Worm (Caenorhabditis elegans) whole organism, L2 larva: Measurements from ENCODE around the gene T28F3.9.

Experiments
- alr-1 ChIP-seq: fragments of 150-350 bp; optimal IDR thresholded peaks from 2 replicates; lab custom pipeline; 2014; ENCODE audit warnings: missing biosample characterization, missing genetic modification characterization
- ama-1 ChIP-seq: fragments of 150-350 bp; optimal IDR thresholded peaks from 2 replicates; lab custom pipeline; 2018; ENCODE audit warnings: inconsistent platforms
- dmd-4 ChIP-seq: sonication (generic microtip); optimal IDR thresholded peaks from 2 replicates; lab custom pipeline; 2017; ENCODE audit warnings: missing biosample characterization, missing genetic modification characterization
- elt-1 ChIP-seq: fragments of 150-350 bp; optimal IDR thresholded peaks from 2 replicates; lab custom pipeline; 2014; ENCODE audit warnings: missing biosample characterization, missing genetic modification characterization
- elt-3 ChIP-seq: sonication (generic microtip); optimal IDR thresholded peaks from 2 replicates; lab custom pipeline; 2017; ENCODE audit warnings: missing biosample characterization, missing genetic modification characterization
- lin-11 ChIP-seq: fragments of 150-350 bp; sonication (generic microtip); optimal IDR thresholded peaks from 2 replicates; lab custom pipeline; 2014; ENCODE audit warnings: missing biosample characterization, missing genetic modification characterization, inconsistent platforms, mixed read lengths
- nhr-11 ChIP-seq: fragments of 150-350 bp; optimal IDR thresholded peaks from 2 replicates; lab custom pipeline; 2014; ENCODE audit warnings: missing biosample characterization, missing genetic modification characterization
- nhr-237 ChIP-seq: fragments of 150-350 bp; optimal IDR thresholded peaks from 2 replicates; lab custom pipeline; 2014; ENCODE audit warnings: missing biosample characterization, missing genetic modification characterization

DNA sequence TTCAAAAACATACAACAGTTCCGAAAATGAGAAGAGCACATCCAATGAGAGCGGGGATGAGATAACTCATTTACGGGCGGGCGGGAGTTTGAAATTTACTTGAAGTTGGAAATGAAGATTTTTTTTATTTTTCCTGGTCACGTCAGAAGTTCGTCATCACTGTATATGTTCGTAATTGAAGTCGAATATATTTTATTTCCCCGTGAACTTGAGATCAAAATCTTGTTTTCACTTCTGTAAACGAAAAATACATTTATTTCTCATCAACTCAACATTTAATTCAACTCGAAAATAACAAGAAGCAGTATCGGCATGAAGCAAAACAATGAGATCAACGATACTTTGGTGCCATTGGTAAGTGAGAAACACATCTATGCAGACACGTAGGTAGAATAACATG lies 8.1 kb downstream of the T28F3.9 start, which contains the start of gene C49C3.20:
- TF ChIP-seq ama-1 (no peak), dmd-4 (tag; lab: Kevin White, UChicago) (no peak), nhr-11 (tag; lab: Kevin White, UChicago) (no peak), elt-3 (tag; lab: Kevin White, UChicago) (no peak), lin-11 (tag; lab: Kevin White, UChicago) (no peak), nhr-237 (tag; lab: Kevin White, UChicago) (no peak), elt-1 (tag; lab: Kevin White, UChicago) (no peak), alr-1 (tag; lab: Kevin White, UChicago) (no peak)
